Fruit fly (Drosophila melanogaster) whole organism, pupa: ENCODE results near the gene CG7872.

Experiments used
- CG10348 ChIP-seq: fragments of 200-800 bp; sonication (Bioruptor generic); IDR thresholded peaks from 2 replicates; pipeline ENCODE4 v1.3.6; 2022; ENCODE audit warnings: missing biosample characterization, missing genetic modification characterization
- CG14655 ChIP-seq: fragments of 200-800 bp; sonication (Bioruptor generic); optimal IDR thresholded peaks from 3 replicates; lab custom pipeline; 2017; ENCODE audit warnings: mild to moderate bottlenecking, missing biosample characterization, missing genetic modification reagents, missing genetic modification characterization
- CG32121 ChIP-seq: fragments of 200-800 bp; sonication (Bioruptor generic); IDR thresholded peaks from 2 replicates; pipeline ENCODE4 v1.3.6; 2022; ENCODE audit warnings: missing biosample characterization, missing genetic modification characterization
- CG4496 ChIP-seq: fragments of 200-800 bp; sonication (Bioruptor generic); IDR thresholded peaks from 3 replicates; pipeline ENCODE4 v1.3.6; 2022; ENCODE audit warnings: missing biosample characterization, missing genetic modification characterization
- CG9948 ChIP-seq: fragments of 200-800 bp; sonication (Bioruptor generic); optimal IDR thresholded peaks from 2 replicates; lab custom pipeline; 2018; ENCODE audit warnings: missing biosample characterization, mild to moderate bottlenecking, missing genetic modification characterization, moderate library complexity
- EcR ChIP-seq: fragments of 200-800 bp; sonication (Bioruptor generic); optimal IDR thresholded peaks from 3 replicates; lab custom pipeline; 2019; ENCODE audit warnings: missing biosample characterization, missing genetic modification characterization, mild to moderate bottlenecking, moderate library complexity, missing genetic modification reagents
- Pif1A ChIP-seq: fragments of 200-800 bp; sonication (Bioruptor generic); optimal IDR thresholded peaks from 3 replicates; lab custom pipeline; 2016; ENCODE audit warnings: missing biosample characterization, missing genetic modification characterization
- rn ChIP-seq: fragments of 200-800 bp; sonication (Bioruptor generic); IDR thresholded peaks from 2 replicates; pipeline ENCODE4 v1.3.6; 2022; ENCODE audit warnings: missing biosample characterization, missing genetic modification characterization

DNA sequence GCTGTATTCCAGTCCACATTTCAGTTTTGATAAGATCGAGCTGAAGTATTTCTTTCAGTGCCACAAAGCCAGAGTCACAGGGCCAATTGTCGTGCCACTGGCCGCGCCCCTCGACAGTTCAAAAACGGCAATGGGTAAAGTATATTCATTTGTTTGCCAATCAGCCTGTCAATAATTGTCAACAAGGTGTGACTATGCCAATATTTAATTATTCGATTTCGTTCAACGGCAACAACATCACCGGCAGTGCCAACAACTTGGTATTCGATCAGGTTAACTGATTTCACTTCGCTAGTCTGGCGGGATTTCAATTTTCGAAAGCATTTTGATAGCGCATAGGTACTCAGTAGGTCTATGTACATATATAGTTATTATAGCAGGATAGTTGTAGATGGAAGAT is 24.4 kb downstream of the CG7872 start:
- TF ChIP-seq CG4496 (GFP tag; lab: Robert Waterston, UW): no peak
- TF ChIP-seq CG14655 (GFP tag; lab: Kevin White, UChicago): no peak
- TF ChIP-seq rn (GFP tag; lab: Robert Waterston, UW): no peak
- no peak for TF ChIP-seq CG9948 (tag; lab: Kevin White, UChicago)
- no peak for TF ChIP-seq CG10348 (GFP tag; lab: Robert Waterston, UW)
- no peak for TF ChIP-seq CG32121 (GFP tag; lab: Robert Waterston, UW)
- TF ChIP-seq EcR: no peak
- no peak for TF ChIP-seq Pif1A (GFP tag; lab: Kevin White, UChicago)
